Fruit fly (Drosophila melanogaster): ENCODE data around the gene Ufd1.

Ufd1 gene

dm6 chr3L:11097982-11098663, 24.9 kb downstream of the Ufd1 start, which contains the start of the genes Irbp18 and APP-BP1 (continued):
- TF ChIP-seq vri (GFP tag; optimal IDR thresholded peaks at IDR 0.05): peak; percentile 95
- peak; percentile 88 for TF ChIP-seq CG1621 (tag; optimal IDR thresholded peaks at IDR 0.05)
- TF ChIP-seq CG6276 (GFP tag; optimal IDR thresholded peaks at IDR 0.05): peak; percentile 87
- TF ChIP-seq CG6163 (GFP tag; IDR thresholded peaks at IDR 0.05): peak; percentile 89
- peak; percentile 95 for TF ChIP-seq CG34406 (GFP tag; optimal IDR thresholded peaks at IDR 0.05)
- TF ChIP-seq CG6854 (GFP tag; optimal IDR thresholded peaks at IDR 0.05): peak; percentile 83
- peak; percentile 97 for TF ChIP-seq CG32006 (GFP tag; optimal IDR thresholded peaks at IDR 0.05)
- peak; percentile 93 for TF ChIP-seq CG6792 (GFP tag; optimal IDR thresholded peaks at IDR 0.05)
- peak; percentile 96 for TF ChIP-seq cyc (GFP tag; optimal IDR thresholded peaks at IDR 0.05)
- TF ChIP-seq Eip93F (GFP tag; optimal IDR thresholded peaks at IDR 0.05): peak; percentile 92
- peak; percentile 92 for TF ChIP-seq CG11902 (GFP tag; optimal IDR thresholded peaks at IDR 0.05)
- TF ChIP-seq dac (GFP tag; optimal IDR thresholded peaks at IDR 0.05): peak; percentile 90
- peak; percentile 96 for TF ChIP-seq Met (GFP tag; optimal IDR thresholded peaks at IDR 0.05)
- peak; percentile 87 for TF ChIP-seq dsx (GFP tag; optimal IDR thresholded peaks at IDR 0.05; ENCODE audit: poor library complexity, severe bottlenecking)
- peak; percentile 97 for TF ChIP-seq CG31627 (GFP tag; optimal IDR thresholded peaks at IDR 0.05)
- TF ChIP-seq CG11294 (GFP tag; IDR thresholded peaks at IDR 0.05): peak; percentile 77
- peak; percentile 93 for TF ChIP-seq CG4318 (GFP tag; optimal IDR thresholded peaks at IDR 0.05)
- TF ChIP-seq Ets21C (GFP tag; optimal IDR thresholded peaks at IDR 0.05): peak; percentile 93
- TF ChIP-seq CG3919 (GFP tag; optimal IDR thresholded peaks at IDR 0.05): peak; percentile 95

dm6 chr3L:11096195-11096908, 26.7 kb downstream of the Ufd1 start, which contains the start of the genes CG46439, Iyd and CG33947:
Gene CG46439 (minus strand): TSS chr3L:11096245.
Gene Iyd (minus strand): TSS chr3L:11096245.
Gene CG33947 (plus strand): TSS chr3L:11096496.
- peak; percentile 46 for TF ChIP-seq CG6792 (GFP tag; optimal IDR thresholded peaks at IDR 0.05)
- peak; percentile 65 for TF ChIP-seq Ets96B (tag; optimal IDR thresholded peaks at IDR 0.05)
- peak; percentile 28 for TF ChIP-seq Blimp-1 (GFP tag; optimal IDR thresholded peaks at IDR 0.05)
- no peak for TF ChIP-seq fd85E (GFP tag; optimal IDR thresholded peaks at IDR 0.05)
- peak; percentile 83 for TF ChIP-seq Eip78C (GFP tag)
- no peak for TF ChIP-seq CG31627 (GFP tag; optimal IDR thresholded peaks at IDR 0.05)
- peak; percentile 90 for TF ChIP-seq eg (GFP tag; IDR thresholded peaks at IDR 0.05)
- peak; percentile 24 for TF ChIP-seq lz (GFP tag; optimal IDR thresholded peaks at IDR 0.05)
- no peak for TF ChIP-seq CG10631 (GFP tag; optimal IDR thresholded peaks at IDR 0.05)
- TF ChIP-seq acj6 (GFP tag; optimal IDR thresholded peaks at IDR 0.05): peak; percentile 22
- TF ChIP-seq Smox (GFP tag; optimal IDR thresholded peaks at IDR 0.05): peak; percentile 46
- TF ChIP-seq net (GFP tag; optimal IDR thresholded peaks at IDR 0.05): peak; percentile 30
- no peak for TF ChIP-seq fd59A (GFP tag; optimal IDR thresholded peaks at IDR 0.05)
- TF ChIP-seq Hr38 (GFP tag; optimal IDR thresholded peaks at IDR 0.05): no peak
- peak; percentile 90 for TF ChIP-seq CG6163 (GFP tag; IDR thresholded peaks at IDR 0.05)
- no peak for TF ChIP-seq fkh (GFP tag; optimal IDR thresholded peaks at IDR 0.05)
- TF ChIP-seq CG10669 (GFP tag; optimal IDR thresholded peaks at IDR 0.05): peak; percentile 67
- peak in 1 of 2 experiments; percentile 9 for TF ChIP-seq salr (GFP tag; optimal IDR thresholded peaks at IDR 0.05)
- TF ChIP-seq CG11762 (GFP tag; optimal IDR thresholded peaks at IDR 0.05; ENCODE audit: insufficient read depth): peak; percentile 3
- no peak for TF ChIP-seq Sox15 (GFP tag; optimal IDR thresholded peaks at IDR 0.05)
- TF ChIP-seq vri (GFP tag; optimal IDR thresholded peaks at IDR 0.05): peak; percentile 79
- peak; percentile 47 for TF ChIP-seq svp (GFP tag)
- TF ChIP-seq CG9139 (GFP tag; optimal IDR thresholded peaks at IDR 0.05): peak; percentile 80
- peak; percentile 84; the same call in 2 of the 3 replicates for TF ChIP-seq CG8119 (GFP tag; IDR thresholded peaks at IDR 0.05)
- peak; percentile 91 for TF ChIP-seq CG6854 (GFP tag; optimal IDR thresholded peaks at IDR 0.05)
- TF ChIP-seq achi (GFP tag; optimal IDR thresholded peaks at IDR 0.05): peak; percentile 27
- TF ChIP-seq CG6276 (GFP tag; optimal IDR thresholded peaks at IDR 0.05): peak; percentile 86
- peak; percentile 18 for TF ChIP-seq dac (GFP tag; optimal IDR thresholded peaks at IDR 0.05)
- no peak for TF ChIP-seq cyc (GFP tag; optimal IDR thresholded peaks at IDR 0.05)
- TF ChIP-seq CG3032 (tag; optimal IDR thresholded peaks at IDR 0.05): peak; percentile 62
- peak; percentile 67 for TF ChIP-seq Eip75B (GFP tag; optimal IDR thresholded peaks at IDR 0.05)
- peak; percentile 69 for TF ChIP-seq Lpt (GFP tag; optimal IDR thresholded peaks at IDR 0.05)
- TF ChIP-seq ss (GFP tag; optimal IDR thresholded peaks at IDR 0.05): peak; percentile 61 to 77
- no peak for TF ChIP-seq CG8632 (GFP tag; optimal IDR thresholded peaks at IDR 0.05)
- peak; percentile 30 for TF ChIP-seq OdsH (GFP tag; optimal IDR thresholded peaks at IDR 0.05)
- TF ChIP-seq topi (GFP tag; optimal IDR thresholded peaks at IDR 0.05): peak; percentile 51

Data from whole organism, prepupa.